Fruit fly (Drosophila melanogaster) whole organism, embryonic: Measurements from ENCODE around the gene Chd64.

Experiments
- Blimp-1 ChIP-seq: fragments of 200-800 bp; sonication (Bioruptor generic); optimal IDR thresholded peaks from 3 replicates; lab custom pipeline; 2018; ENCODE audit warnings: missing biosample characterization, missing genetic modification characterization, mild to moderate bottlenecking, moderate library complexity, missing genetic modification reagents
- CG1233 ChIP-seq: fragments of 200-800 bp; sonication (Bioruptor generic); optimal IDR thresholded peaks from 4 replicates; lab custom pipeline; 2018; ENCODE audit warnings: missing biosample characterization, mild to moderate bottlenecking, missing genetic modification characterization
- CG13424 ChIP-seq: fragments of 200-800 bp; sonication (Bioruptor generic); optimal IDR thresholded peaks from 2 replicates; lab custom pipeline; 2019; ENCODE audit warnings: missing biosample characterization, mild to moderate bottlenecking, missing genetic modification characterization, moderate library complexity
- CG15601 ChIP-seq: fragments of 200-800 bp; sonication (Bioruptor generic); optimal IDR thresholded peaks from 3 replicates; lab custom pipeline; 2019; ENCODE audit warnings: missing biosample characterization, mild to moderate bottlenecking, missing genetic modification characterization, moderate library complexity
- CG1647 ChIP-seq: fragments of 200-800 bp; sonication (Bioruptor generic); optimal IDR thresholded peaks from 3 replicates; lab custom pipeline; 2016; ENCODE audit warnings: missing biosample characterization, missing genetic modification characterization
- CG17385 ChIP-seq: fragments of 200-800 bp; sonication (Bioruptor generic); optimal IDR thresholded peaks from 3 replicates; lab custom pipeline; 2018; ENCODE audit warnings: missing biosample characterization, mild to moderate bottlenecking, missing genetic modification characterization
- CG17568 ChIP-seq: fragments of 200-800 bp; sonication (Bioruptor generic); optimal IDR thresholded peaks from 2 replicates; lab custom pipeline; 2018; ENCODE audit warnings: missing biosample characterization, mild to moderate bottlenecking, missing genetic modification characterization, moderate library complexity
- CG30403 ChIP-seq: fragments of 200-800 bp; sonication (Bioruptor generic); optimal IDR thresholded peaks from 3 replicates; lab custom pipeline; 2016; ENCODE audit warnings: missing biosample characterization, missing genetic modification characterization
- CG4328 ChIP-seq: fragments of 200-800 bp; sonication (Bioruptor generic); optimal IDR thresholded peaks from 3 replicates; lab custom pipeline; 2017; ENCODE audit warnings: missing biosample characterization, missing genetic modification reagents, missing genetic modification characterization
- CG5245 ChIP-seq: fragments of 200-800 bp; sonication (Bioruptor generic); optimal IDR thresholded peaks from 3 replicates; lab custom pipeline; 2016; ENCODE audit warnings: missing biosample characterization, missing genetic modification characterization
- CG8765 ChIP-seq: fragments of 200-800 bp; sonication (Bioruptor generic); IDR thresholded peaks from 2 replicates; pipeline ENCODE4 v1.3.6; 2022; ENCODE audit warnings: missing biosample characterization, missing genetic modification characterization
- CG9609 ChIP-seq: fragments of 200-800 bp; sonication (Bioruptor generic); optimal IDR thresholded peaks from 3 replicates; lab custom pipeline; 2016; ENCODE audit warnings: missing biosample characterization, missing genetic modification characterization
- CTCF ChIP-seq: fragments of 200-800 bp; sonication (Bioruptor generic); optimal IDR thresholded peaks from 2 replicates; lab custom pipeline; 2017; ENCODE audit warnings: missing biosample characterization, mild to moderate bottlenecking, missing genetic modification characterization, moderate library complexity
- CrebB ChIP-seq: fragments of 200-800 bp; sonication (Bioruptor generic); optimal IDR thresholded peaks from 3 replicates; lab custom pipeline; 2018; ENCODE audit warnings: missing biosample characterization, mild to moderate bottlenecking, missing genetic modification characterization
- D19B ChIP-seq: fragments of 200-800 bp; sonication (Bioruptor generic); optimal IDR thresholded peaks from 2 replicates; lab custom pipeline; 2017; ENCODE audit warnings: missing biosample characterization, mild to moderate bottlenecking, missing genetic modification characterization
- Dp ChIP-seq: fragments of 200-800 bp; sonication (Bioruptor generic); optimal IDR thresholded peaks from 2 replicates; lab custom pipeline; 2018; ENCODE audit warnings: missing biosample characterization, mild to moderate bottlenecking, missing genetic modification characterization, moderate library complexity
- Ets97D ChIP-seq: fragments of 200-800 bp; sonication (Bioruptor generic); optimal IDR thresholded peaks from 3 replicates; lab custom pipeline; 2016; ENCODE audit warnings: missing biosample characterization, missing genetic modification characterization
- Fer3 ChIP-seq: fragments of 200-800 bp; sonication (Bioruptor generic); optimal IDR thresholded peaks from 2 replicates; lab custom pipeline; 2018; ENCODE audit warnings: missing biosample characterization, mild to moderate bottlenecking, missing genetic modification characterization, moderate library complexity
- Gsc ChIP-seq: fragments of 200-800 bp; sonication (Bioruptor generic); IDR thresholded peaks from 2 replicates; pipeline ENCODE4 v1.3.6; 2022; ENCODE audit warnings: missing biosample characterization, missing genetic modification characterization
- Hand ChIP-seq: fragments of 200-800 bp; sonication (Bioruptor generic); optimal IDR thresholded peaks from 2 replicates; lab custom pipeline; 2017; ENCODE audit warnings: mild to moderate bottlenecking, missing biosample characterization, missing genetic modification reagents, missing genetic modification characterization
- HmgD ChIP-seq: fragments of 200-800 bp; sonication (Bioruptor generic); optimal IDR thresholded peaks from 3 replicates; lab custom pipeline; 2016; ENCODE audit warnings: missing biosample characterization, missing genetic modification characterization
- Hr3 ChIP-seq: fragments of 200-800 bp; sonication (Bioruptor generic); optimal IDR thresholded peaks from 3 replicates; lab custom pipeline; 2016; ENCODE audit warnings: missing biosample characterization, missing genetic modification characterization
- Hr39 ChIP-seq: fragments of >200 bp; optimal IDR thresholded peaks from 2 replicates; lab custom pipeline; 2017
- Hr51 ChIP-seq, 2 experiments: fragments of 200-800 bp; sonication (Bioruptor generic); optimal IDR thresholded peaks; 2 replicates in 1 of 2; 3 replicates in 1 of 2; lab custom pipeline; 2016 to 2018; ENCODE audit warnings: missing biosample characterization in 2 of 2, missing genetic modification characterization in 2 of 2, mild to moderate bottlenecking in 1 of 2, moderate library complexity in 1 of 2
- MBD-R2 ChIP-seq: fragments of 200-800 bp; sonication (Bioruptor generic); IDR thresholded peaks from 2 replicates; pipeline ENCODE4 v1.3.6; 2022; ENCODE audit warnings: missing biosample characterization, missing genetic modification characterization
- NC2β ChIP-seq: fragments of 200-800 bp; sonication (Bioruptor generic); optimal IDR thresholded peaks from 2 replicates; lab custom pipeline; 2016; ENCODE audit warnings: missing biosample characterization, missing genetic modification characterization
- Neu2 ChIP-seq: fragments of 200-800 bp; sonication (Bioruptor generic); optimal IDR thresholded peaks from 3 replicates; lab custom pipeline; 2016; ENCODE audit warnings: missing biosample characterization, missing genetic modification characterization, borderline replicate concordance
- Spps ChIP-seq: fragments of 200-800 bp; sonication (Bioruptor generic); optimal IDR thresholded peaks from 2 replicates; lab custom pipeline; 2018; ENCODE audit warnings: missing biosample characterization, mild to moderate bottlenecking, missing genetic modification characterization
- Vsx1 ChIP-seq: fragments of 200-800 bp; sonication (Bioruptor generic); optimal IDR thresholded peaks from 2 replicates; lab custom pipeline; 2017; ENCODE audit warnings: missing biosample characterization, mild to moderate bottlenecking, missing genetic modification characterization, missing genetic modification reagents
- Xbp1 ChIP-seq: fragments of 200-800 bp; sonication (Bioruptor generic); optimal IDR thresholded peaks from 3 replicates; lab custom pipeline; 2016; ENCODE audit warnings: missing biosample characterization, mild to moderate bottlenecking, missing genetic modification characterization
- bbx ChIP-seq: fragments of 200-800 bp; sonication (Bioruptor generic); IDR thresholded peaks from 2 replicates; pipeline ENCODE4 v1.3.6; 2022; ENCODE audit warnings: missing biosample characterization, missing genetic modification characterization; ENCODE audit not compliant: partially characterized antibody
- cato ChIP-seq: fragments of 200-800 bp; sonication (Bioruptor generic); optimal IDR thresholded peaks from 2 replicates; lab custom pipeline; 2016; ENCODE audit warnings: missing biosample characterization, missing genetic modification characterization, borderline replicate concordance
- crp ChIP-seq, 2 experiments: fragments of 200-800 bp; sonication (Bioruptor generic); optimal IDR thresholded peaks; 2 replicates in 1 of 2; 3 replicates in 1 of 2; lab custom pipeline; 2017; ENCODE audit warnings: missing biosample characterization in 2 of 2, missing genetic modification characterization in 2 of 2, mild to moderate bottlenecking in 1 of 2, moderate library complexity in 1 of 2
- danr ChIP-seq: fragments of 200-800 bp; sonication (Bioruptor generic); IDR thresholded peaks from 2 replicates; pipeline ENCODE4 v1.3.6; 2022; ENCODE audit warnings: missing biosample characterization, missing genetic modification characterization
- dmrt11E ChIP-seq: fragments of 200-800 bp; sonication (Bioruptor generic); optimal IDR thresholded peaks from 3 replicates; lab custom pipeline; 2018; ENCODE audit warnings: missing biosample characterization, mild to moderate bottlenecking, missing genetic modification characterization, moderate library complexity
- fd102C ChIP-seq: fragments of 200-800 bp; sonication (Bioruptor generic); optimal IDR thresholded peaks from 2 replicates; lab custom pipeline; 2018; ENCODE audit warnings: missing biosample characterization, mild to moderate bottlenecking, missing genetic modification characterization, moderate library complexity
- fru ChIP-seq: fragments of >200 bp; optimal IDR thresholded peaks from 2 replicates; lab custom pipeline; 2017
- fu2 ChIP-seq: fragments of 200-800 bp; sonication (Bioruptor generic); optimal IDR thresholded peaks from 2 replicates; lab custom pipeline; 2016; ENCODE audit warnings: missing biosample characterization, missing genetic modification characterization
- gem ChIP-seq: fragments of 200-800 bp; sonication (Bioruptor generic); optimal IDR thresholded peaks from 2 replicates; lab custom pipeline; 2019; ENCODE audit warnings: missing biosample characterization, mild to moderate bottlenecking, missing genetic modification characterization, moderate library complexity
- gsb ChIP-seq: fragments of 200-800 bp; sonication (Bioruptor generic); IDR thresholded peaks from 2 replicates; pipeline ENCODE4 v1.3.6; 2022; ENCODE audit warnings: missing biosample characterization, missing genetic modification characterization
- h ChIP-seq: fragments of >200 bp; optimal IDR thresholded peaks from 2 replicates; lab custom pipeline; 2017
- ham ChIP-seq: fragments of 200-800 bp; sonication (Bioruptor generic); IDR thresholded peaks from 2 replicates; pipeline ENCODE4 v1.3.6; 2022; ENCODE audit warnings: missing biosample characterization, missing genetic modification characterization
- pb ChIP-seq: fragments of 200-800 bp; sonication (Bioruptor generic); optimal IDR thresholded peaks from 3 replicates; lab custom pipeline; 2016; ENCODE audit warnings: missing biosample characterization, missing genetic modification characterization
- peb ChIP-seq: fragments of 200-800 bp; sonication (Bioruptor generic); IDR thresholded peaks from 2 replicates; pipeline ENCODE4 v1.3.6; 2022; ENCODE audit warnings: missing biosample characterization, missing genetic modification characterization
- row ChIP-seq: fragments of 200-800 bp; sonication (Bioruptor generic); IDR thresholded peaks from 3 replicates; pipeline ENCODE4 v1.3.6; 2022; ENCODE audit warnings: missing biosample characterization, missing genetic modification characterization
- sd ChIP-seq: fragments of 200-800 bp; sonication (Bioruptor generic); optimal IDR thresholded peaks from 3 replicates; lab custom pipeline; 2018; ENCODE audit warnings: missing biosample characterization, mild to moderate bottlenecking, missing genetic modification characterization, moderate library complexity
- sim ChIP-seq: fragments of 200-800 bp; sonication (Bioruptor generic); IDR thresholded peaks from 2 replicates; pipeline ENCODE4 v1.3.6; 2022; ENCODE audit warnings: missing biosample characterization, missing genetic modification characterization
- sr ChIP-seq: fragments of 200-800 bp; sonication (Bioruptor generic); IDR thresholded peaks from 3 replicates; pipeline ENCODE4 v1.3.6; 2022; ENCODE audit warnings: missing biosample characterization, missing genetic modification characterization
- stwl ChIP-seq: fragments of 200-800 bp; sonication (Bioruptor generic); optimal IDR thresholded peaks from 3 replicates; lab custom pipeline; 2018; ENCODE audit warnings: missing biosample characterization, mild to moderate bottlenecking, missing genetic modification characterization, moderate library complexity
- toy ChIP-seq: fragments of 200-800 bp; sonication (Bioruptor generic); IDR thresholded peaks from 2 replicates; pipeline ENCODE4 v1.3.6; 2022; ENCODE audit warnings: missing biosample characterization, missing genetic modification characterization
- trh ChIP-seq: fragments of 200-800 bp; sonication (Bioruptor generic); optimal IDR thresholded peaks from 2 replicates; lab custom pipeline; 2016; ENCODE audit warnings: missing biosample characterization, missing genetic modification characterization
- vfl ChIP-seq: fragments of 200-800 bp; sonication (Bioruptor generic); optimal IDR thresholded peaks from 2 replicates; lab custom pipeline; 2016; ENCODE audit warnings: missing biosample characterization, missing genetic modification characterization
- vvl ChIP-seq: fragments of 200-800 bp; sonication (Bioruptor generic); IDR thresholded peaks from 2 replicates; pipeline ENCODE4 v1.3.6; 2022; ENCODE audit warnings: missing biosample characterization, missing genetic modification characterization

The Chd64 gene

DNA sequence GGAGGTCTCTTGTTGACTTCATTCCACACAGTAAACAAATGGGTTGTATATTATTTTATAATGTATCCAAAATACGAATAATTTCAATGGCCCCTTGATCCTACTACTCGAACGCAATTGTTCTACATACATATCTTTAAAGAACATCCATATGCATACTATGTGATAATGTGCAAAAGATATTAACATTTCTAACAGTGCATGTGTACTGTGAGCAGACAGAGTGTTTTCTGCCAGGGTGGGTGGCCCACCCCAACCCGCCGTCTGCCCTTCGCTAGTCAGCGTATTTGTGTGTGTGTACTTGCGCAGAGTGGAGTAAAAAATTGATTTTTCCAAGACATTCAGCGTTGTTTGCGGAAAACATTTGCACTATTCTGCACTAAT lies 51.2 kb downstream of the Chd64 start (continued):
- TF ChIP-seq Hand (GFP tag; lab: Kevin White, UChicago) = no peak
- TF ChIP-seq CG8765 = no peak; the same call in 1 of the 2 replicates
- peak; percentile 64 for TF ChIP-seq Xbp1 (GFP tag; lab: Kevin White, UChicago)
- TF ChIP-seq Dp = no peak
- peak; percentile 34 for TF ChIP-seq MBD-R2
- TF ChIP-seq cato (GFP tag; lab: Kevin White, UChicago) = no peak
- TF ChIP-seq toy (GFP tag; lab: Robert Waterston, UW) = peak; percentile 43; the same call in 1 of the 2 replicates
- peak in 1 of 2 experiments; percentile 56 for TF ChIP-seq Hr51 (GFP tag; optimal IDR thresholded peaks at IDR 0.05; lab: Kevin White, UChicago)
- TF ChIP-seq Hr39 (lab: Kevin White, UChicago) = no peak
- peak; percentile 5 for TF ChIP-seq CG17385 (GFP tag; lab: Kevin White, UChicago)
- TF ChIP-seq gsb (GFP tag; lab: Robert Waterston, UW) = no peak
- TF ChIP-seq pb (GFP tag; lab: Kevin White, UChicago) = no peak
- TF ChIP-seq crp (GFP tag; optimal IDR thresholded peaks at IDR 0.05; lab: Kevin White, UChicago) = no peak
- no peak for TF ChIP-seq CG30403 (GFP tag; lab: Kevin White, UChicago)
- TF ChIP-seq vvl (GFP tag; lab: Robert Waterston, UW) = peak; percentile 82
- TF ChIP-seq Ets97D (GFP tag; lab: Kevin White, UChicago) = no peak
- TF ChIP-seq Gsc (GFP tag; lab: Robert Waterston, UW) = peak; percentile 30; the same call in 1 of the 2 replicates
- peak; percentile 4 for TF ChIP-seq CG17568 (GFP tag; lab: Kevin White, UChicago)
- TF ChIP-seq NC2β (GFP tag; lab: Kevin White, UChicago) = no peak
- TF ChIP-seq CG1233 (GFP tag; lab: Kevin White, UChicago) = peak; percentile 15
- no peak for TF ChIP-seq fru (lab: Kevin White, UChicago)
- no peak for TF ChIP-seq bbx (GFP tag; lab: Robert Waterston, UW)
- peak; percentile 62 for TF ChIP-seq CG5245 (GFP tag; lab: Kevin White, UChicago)
- peak; percentile 21 for TF ChIP-seq CG13424 (tag; lab: Kevin White, UChicago)
- TF ChIP-seq Hr3 = no peak
- TF ChIP-seq trh = no peak
- TF ChIP-seq sr (GFP tag; lab: Robert Waterston, UW) = peak; percentile 34; the same call in 1 of the 3 replicates
- no peak for TF ChIP-seq Vsx1
- TF ChIP-seq h = no peak
- peak; percentile 45 for TF ChIP-seq CG9609 (GFP tag; lab: Kevin White, UChicago)
- TF ChIP-seq dmrt11E (tag; lab: Kevin White, UChicago) = no peak
- no peak for TF ChIP-seq sim (GFP tag; lab: Robert Waterston, UW)
- peak; percentile 69 for TF ChIP-seq row (GFP tag; lab: Robert Waterston, UW)
- peak; percentile 47; the same call in 1 of the 2 replicates for TF ChIP-seq danr
- TF ChIP-seq fd102C (GFP tag; lab: Kevin White, UChicago) = no peak
- peak; percentile 38; the same call in 1 of the 2 replicates for TF ChIP-seq peb (GFP tag; lab: Robert Waterston, UW)
- TF ChIP-seq CrebB (tag; lab: Kevin White, UChicago) = no peak
- peak; percentile 34 for TF ChIP-seq vfl (GFP tag; lab: Kevin White, UChicago)
- peak; percentile 46; the same call in 1 of the 2 replicates for TF ChIP-seq ham (GFP tag; lab: Robert Waterston, UW)
- TF ChIP-seq Fer3 (tag; lab: Kevin White, UChicago) = peak; percentile 81
- TF ChIP-seq stwl (tag; lab: Kevin White, UChicago) = no peak
- TF ChIP-seq Neu2 = no peak
- TF ChIP-seq CG4328 (GFP tag; lab: Kevin White, UChicago) = no peak
- peak; percentile 64 for TF ChIP-seq gem (tag; lab: Kevin White, UChicago)
- peak; percentile 56 for TF ChIP-seq Blimp-1 (GFP tag; lab: Kevin White, UChicago)
- no peak for TF ChIP-seq HmgD (GFP tag; lab: Kevin White, UChicago)
- no peak for TF ChIP-seq D19B
- no peak for TF ChIP-seq CTCF (GFP tag; lab: Kevin White, UChicago)
- no peak for TF ChIP-seq fu2 (GFP tag; lab: Kevin White, UChicago)
- no peak for TF ChIP-seq CG15601 (tag; lab: Kevin White, UChicago)
- peak; percentile 7 for TF ChIP-seq CG1647
- TF ChIP-seq Spps (tag; lab: Kevin White, UChicago) = peak; percentile 4
- no peak for TF ChIP-seq sd (tag; lab: Kevin White, UChicago)
